Fruit fly (Drosophila melanogaster): ENCODE measurements around the gene Fntb.

The Fntb gene

dm6 chr3R:16453597-16453996, 20.8 kb downstream of the Fntb start, which contains the start of gene Pak3 (continued):
- TF ChIP-seq hbn (GFP tag; IDR thresholded peaks at IDR 0.05; ENCODE audit: partially characterized antibody) (peak; percentile 80), corto (GFP tag; optimal IDR thresholded peaks at IDR 0.05) (no peak), ATbp (GFP tag; optimal IDR thresholded peaks at IDR 0.05) (no peak), fd102C (GFP tag; optimal IDR thresholded peaks at IDR 0.05) (no peak), CG5180 (GFP tag; optimal IDR thresholded peaks at IDR 0.05) (no peak), aop (GFP tag; IDR thresholded peaks at IDR 0.05) (no peak), pfk (GFP tag; optimal IDR thresholded peaks at IDR 0.05) (no peak), CG15073 (GFP tag; optimal IDR thresholded peaks at IDR 0.05) (no peak), CG31224 (GFP tag; IDR thresholded peaks at IDR 0.05) (no peak), psq (GFP tag; optimal IDR thresholded peaks at IDR 0.05) (no peak), gce (GFP tag; IDR thresholded peaks at IDR 0.05) (peak; percentile 37; the same call in 1 of the 3 replicates), CG7928 (GFP tag; optimal IDR thresholded peaks at IDR 0.05) (peak; percentile 3), CG12659 (GFP tag; optimal IDR thresholded peaks at IDR 0.05) (peak; percentile 57), Doc3 (GFP tag; IDR thresholded peaks at IDR 0.05; ENCODE audit: partially characterized antibody) (peak; percentile 47; the same call in 1 of the 3 replicates), CG30020 (tag; optimal IDR thresholded peaks at IDR 0.05) (peak; percentile 37), tup (GFP tag; optimal IDR thresholded peaks at IDR 0.05) (no peak), inv (GFP tag; IDR thresholded peaks at IDR 0.05; ENCODE audit: partially characterized antibody) (peak; percentile 67), pan (optimal IDR thresholded peaks at IDR 0.05) (no peak), pan (GFP tag; optimal IDR thresholded peaks at IDR 0.05 in 1 of 2, IDR thresholded peaks at IDR 0.05 in 1 of 2) (no peak), CG13123 (GFP tag; optimal IDR thresholded peaks at IDR 0.05) (no peak), CG30431 (GFP tag; optimal IDR thresholded peaks at IDR 0.05) (no peak), CG9215 (GFP tag; IDR thresholded peaks at IDR 0.05) (no peak), CG42726 (GFP tag; IDR thresholded peaks at IDR 0.05; ENCODE audit: partially characterized antibody) (peak; percentile 73), zen (tag; optimal IDR thresholded peaks at IDR 0.05) (peak; percentile 52), Rfx (GFP tag; IDR thresholded peaks at IDR 0.05) (peak; percentile 6; the same call in 1 of the 2 replicates), CG13775 (GFP tag; optimal IDR thresholded peaks at IDR 0.05) (peak; percentile 46), CG17802 (tag; optimal IDR thresholded peaks at IDR 0.05) (no peak), gfzf (GFP tag; optimal IDR thresholded peaks at IDR 0.05) (peak; percentile 81), CG16813 (GFP tag; IDR thresholded peaks at IDR 0.05; ENCODE audit: partially characterized antibody) (peak; percentile 63), CG3847 (GFP tag; IDR thresholded peaks at IDR 0.05) (peak; percentile 39; the same call in 1 of the 2 replicates), fd64A (GFP tag; optimal IDR thresholded peaks at IDR 0.05) (no peak), CG16815 (GFP tag; optimal IDR thresholded peaks at IDR 0.05) (no peak), ERR (GFP tag; optimal IDR thresholded peaks at IDR 0.05) (no peak), B-H1 (GFP tag; IDR thresholded peaks at IDR 0.05) (no peak), dpn (GFP tag; optimal IDR thresholded peaks at IDR 0.05) (no peak), Trl (optimal IDR thresholded peaks at IDR 0.05) (no peak), Trl (GFP tag; optimal IDR thresholded peaks at IDR 0.05) (no peak), Adf1 (GFP tag; IDR thresholded peaks at IDR 0.05) (no peak), vnd (GFP tag; IDR thresholded peaks at IDR 0.05; ENCODE audit: partially characterized antibody) (peak; percentile 63), CG8388 (GFP tag; optimal IDR thresholded peaks at IDR 0.05) (no peak), Hsf (GFP tag; optimal IDR thresholded peaks at IDR 0.05) (no peak), CG6272 (GFP tag; IDR thresholded peaks at IDR 0.05) (no peak), HHEX (GFP tag; optimal IDR thresholded peaks at IDR 0.05) (no peak), phol (tag; optimal IDR thresholded peaks at IDR 0.05) (peak; percentile 4), CG1792 (GFP tag; optimal IDR thresholded peaks at IDR 0.05) (no peak), rib (GFP tag; IDR thresholded peaks at IDR 0.05) (no peak), Neu2 (GFP tag; optimal IDR thresholded peaks at IDR 0.05; ENCODE audit: borderline replicate concordance) (no peak), CG2199 (GFP tag; IDR thresholded peaks at IDR 0.05) (no peak), ac (GFP tag; optimal IDR thresholded peaks at IDR 0.05) (no peak), CG11093 (GFP tag; IDR thresholded peaks at IDR 0.05) (no peak), Fer2 (tag; optimal IDR thresholded peaks at IDR 0.05) (no peak)

All from whole organism, embryonic.